Worm (Caenorhabditis elegans) whole organism, midembryonic: ENCODE results near the gene C23G10.10.

Source experiments
- T22C8.4 ChIP-seq: fragments of 200-800 bp; sonication (Bioruptor generic); IDR thresholded peaks from 2 replicates; pipeline ENCODE4 v1.3.6; 2022; ENCODE audit warnings: missing genetic modification characterization, missing compliant biosample characterization
- cog-1 ChIP-seq: sonication (generic microtip); optimal IDR thresholded peaks from 2 replicates; lab custom pipeline; 2016; ENCODE audit warnings: missing genetic modification characterization, missing compliant biosample characterization
- flt-1 ChIP-seq: fragments of 200-800 bp; sonication (Bioruptor generic); IDR thresholded peaks from 2 replicates; pipeline ENCODE4 v1.3.6; 2022; ENCODE audit warnings: missing genetic modification characterization, missing compliant biosample characterization
- klf-2 ChIP-seq: fragments of 200-800 bp; sonication (Bioruptor generic); conservative IDR thresholded peaks from 2 replicates; pipeline ENCODE4 v1.3.6; 2022; ENCODE audit warnings: missing genetic modification reagents, missing genetic modification characterization, missing compliant biosample characterization
- med-1 ChIP-seq: sonication (generic microtip); optimal IDR thresholded peaks from 2 replicates; lab custom pipeline; 2017; ENCODE audit warnings: missing genetic modification characterization, mild to moderate bottlenecking, missing compliant biosample characterization, antibody characterized with exemption, missing genetic modification reagents; ENCODE audit not compliant: insufficient read depth
- ref-1 ChIP-seq: fragments of 200-800 bp; sonication (Bioruptor generic); conservative IDR thresholded peaks from 2 replicates; pipeline ENCODE4 v1.3.6; 2022; ENCODE audit warnings: missing genetic modification reagents, missing genetic modification characterization, missing compliant biosample characterization
- tab-1 ChIP-seq: fragments of 200-800 bp; sonication (Bioruptor generic); IDR thresholded peaks from 2 replicates; pipeline ENCODE4 v1.3.6; 2022; ENCODE audit warnings: missing genetic modification characterization, missing compliant biosample characterization
- ztf-23 ChIP-seq: fragments of 200-800 bp; sonication (Bioruptor generic); IDR thresholded peaks from 2 replicates; pipeline ENCODE4 v1.3.6; 2022; ENCODE audit warnings: missing genetic modification reagents, missing genetic modification characterization, missing compliant biosample characterization
- ztf-29 ChIP-seq: fragments of 200-800 bp; sonication (Bioruptor generic); IDR thresholded peaks from 2 replicates; pipeline ENCODE4 v1.3.6; 2022; ENCODE audit warnings: missing genetic modification reagents, missing genetic modification characterization, missing compliant biosample characterization

The C23G10.10 gene

DNA sequence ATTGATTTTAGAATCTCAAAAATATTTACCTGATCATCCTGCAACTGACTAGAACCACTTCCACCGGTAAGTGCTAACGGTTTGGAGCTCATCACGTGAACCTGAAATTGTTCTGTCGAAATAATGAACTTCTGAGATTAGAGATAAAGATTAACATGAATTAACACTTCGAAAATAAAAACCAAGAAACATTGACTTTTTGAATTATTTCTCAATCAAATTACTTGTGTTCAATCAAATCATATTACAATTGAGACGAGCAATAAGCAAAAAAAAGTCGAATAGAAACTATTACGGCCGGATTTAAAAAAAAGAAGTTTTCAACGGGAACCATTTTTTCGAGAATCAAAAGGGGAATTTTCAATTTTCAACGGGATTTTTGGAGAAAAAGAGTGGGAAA, 31.9 kb upstream of the C23G10.10 start, which contains the start of gene bcas-2:
TSS of gene bcas-2 (minus strand) at position 101 of the 400 bp plus-strand sequence.
- TF ChIP-seq med-1 (GFP tag; lab: Kevin White, UChicago) (no peak), tab-1 (GFP tag; lab: Robert Waterston, UW) (no peak), T22C8.4 (GFP tag; lab: Robert Waterston, UW) (no peak), ref-1 (GFP tag; lab: Robert Waterston, UW) (no peak)

DNA sequence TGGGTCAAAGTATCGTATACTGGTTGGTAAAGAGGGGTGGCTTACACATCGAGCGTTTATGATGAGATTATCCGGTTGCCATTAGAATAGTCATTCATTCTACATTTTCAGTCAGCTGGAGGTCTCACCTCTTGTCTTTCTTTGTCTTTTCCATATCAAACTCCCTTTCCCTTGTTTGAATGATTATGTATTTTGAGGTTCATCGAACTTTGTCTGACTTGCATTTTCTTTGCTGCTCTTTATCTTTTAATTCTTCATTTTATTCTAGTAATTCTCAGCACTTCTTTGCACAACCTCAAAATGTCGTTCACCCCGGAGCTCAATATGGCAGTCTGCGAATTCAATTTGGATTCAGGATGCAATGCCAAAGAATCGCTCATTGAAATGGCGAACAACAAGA, 26.7 kb upstream of the C23G10.10 start, which contains the start of gene T12A2.3:
TSS of gene T12A2.3 (plus strand) at position 301 of the 400 bp plus-strand sequence.
- TF ChIP-seq cog-1 (no peak), flt-1 (no peak), T22C8.4 (GFP tag; lab: Robert Waterston, UW) (no peak), ztf-23 (GFP tag; lab: Robert Waterston, UW) (no peak)

DNA sequence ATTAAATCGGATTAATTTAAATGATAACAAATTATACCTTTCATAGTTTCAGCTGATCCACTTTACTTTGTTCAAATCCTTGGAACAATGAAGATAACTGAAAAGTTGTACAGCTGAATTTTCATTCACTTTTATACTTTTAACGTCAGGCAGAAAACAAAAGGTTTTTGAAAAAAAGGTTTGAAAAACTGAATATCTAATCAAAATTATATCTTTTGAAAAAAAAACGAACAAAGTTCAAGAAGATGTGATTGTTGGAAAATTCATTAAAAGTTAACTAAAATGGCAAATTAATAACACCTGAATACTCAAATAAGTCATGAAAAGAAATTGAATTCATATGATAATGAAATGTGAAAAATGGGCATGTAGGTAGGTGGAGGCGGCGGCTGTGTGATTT, 22.8 kb upstream of the C23G10.10 start, which contains the start of gene T12A2.21:
TSS of gene T12A2.21 (minus strand) at position 101 of the 400 bp plus-strand sequence.
- TF ChIP-seq klf-2 (GFP tag; lab: Robert Waterston, UW) (no peak), T22C8.4 (GFP tag; lab: Robert Waterston, UW) (no peak), ztf-23 (GFP tag; lab: Robert Waterston, UW) (no peak), med-1 (GFP tag; lab: Kevin White, UChicago) (no peak), tab-1 (GFP tag; lab: Robert Waterston, UW) (no peak), ztf-29 (GFP tag; lab: Robert Waterston, UW) (no peak), ref-1 (GFP tag; lab: Robert Waterston, UW) (no peak), cog-1 (no peak), flt-1 (no peak)

DNA sequence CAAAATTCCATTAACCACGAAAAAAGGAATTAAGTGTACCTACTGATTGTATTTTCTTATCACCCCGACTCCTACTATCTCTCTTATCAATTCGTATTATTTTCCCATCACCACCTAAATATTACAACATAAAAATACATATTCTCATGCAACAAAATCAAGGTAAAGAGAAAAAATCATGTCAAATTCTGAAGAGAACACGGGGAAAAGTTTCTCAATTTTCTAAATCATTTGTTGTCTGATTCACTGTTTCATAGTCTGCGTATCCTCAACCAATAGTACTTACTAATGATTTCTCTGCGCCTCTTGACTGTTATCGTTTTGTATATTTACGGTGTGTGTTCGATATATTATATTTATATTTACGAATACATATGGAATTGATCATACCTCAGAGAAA, 18.1 kb upstream of the C23G10.10 start:
- TF ChIP-seq flt-1 (no peak), tab-1 (GFP tag; lab: Robert Waterston, UW) (no peak), med-1 (GFP tag; lab: Kevin White, UChicago) (no peak), T22C8.4 (GFP tag; lab: Robert Waterston, UW) (no peak), klf-2 (GFP tag; lab: Robert Waterston, UW) (no peak), ztf-29 (GFP tag; lab: Robert Waterston, UW) (no peak), cog-1 (no peak), ztf-23 (GFP tag; lab: Robert Waterston, UW) (no peak), ref-1 (GFP tag; lab: Robert Waterston, UW) (no peak)

DNA sequence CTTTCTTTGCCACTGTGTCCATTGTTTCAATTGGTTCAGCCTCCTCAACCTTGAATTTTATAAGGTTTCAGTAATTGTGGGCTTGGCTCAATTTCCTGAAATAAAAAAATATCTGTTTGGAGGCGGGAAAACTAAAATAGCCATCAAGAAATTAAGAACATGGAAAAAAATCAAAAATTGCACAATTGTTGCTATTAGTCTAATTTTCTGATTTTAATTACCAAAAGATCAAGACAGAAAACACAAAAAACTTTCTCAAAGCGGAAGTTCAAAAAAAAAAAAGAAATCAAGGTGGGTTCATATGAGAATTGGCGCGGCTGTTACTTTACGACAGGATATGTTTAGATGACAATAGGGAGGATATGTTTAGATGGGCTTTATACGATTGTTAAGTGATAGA, 17.1 kb upstream of the C23G10.10 start, which contains the start of gene esyt-2:
TSS of gene esyt-2 (minus strand) at position 101 of the 400 bp plus-strand sequence.
- TF ChIP-seq tab-1 (GFP tag; lab: Robert Waterston, UW) (no peak), flt-1 (no peak), T22C8.4 (GFP tag; lab: Robert Waterston, UW) (no peak), ztf-23 (GFP tag; lab: Robert Waterston, UW) (no peak), klf-2 (GFP tag; lab: Robert Waterston, UW) (no peak), med-1 (GFP tag; lab: Kevin White, UChicago) (no peak), cog-1 (no peak), ztf-29 (GFP tag; lab: Robert Waterston, UW) (no peak), ref-1 (GFP tag; lab: Robert Waterston, UW) (no peak)

DNA sequence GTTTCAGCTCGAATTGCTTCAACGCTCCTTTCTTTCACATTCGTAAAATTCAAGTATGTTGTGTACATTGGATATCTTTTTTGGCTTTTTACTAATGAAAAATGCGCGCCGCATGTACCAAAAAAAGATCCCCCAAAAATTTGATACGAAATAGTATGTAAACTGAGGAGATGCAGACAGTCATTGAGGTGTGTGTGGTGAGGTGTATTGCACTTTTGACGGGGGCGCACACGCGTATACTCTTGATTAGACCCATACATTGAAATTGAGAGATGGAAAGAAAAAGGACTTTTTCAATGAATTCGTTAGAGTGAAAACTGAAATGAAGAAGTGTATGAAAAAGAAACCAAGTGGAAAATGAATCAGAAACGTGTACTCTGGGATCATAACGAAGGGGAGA, 7.6 kb upstream of the C23G10.10 start:
- no peak for TF ChIP-seq ztf-29 (GFP tag; lab: Robert Waterston, UW)
- TF ChIP-seq tab-1 (GFP tag; lab: Robert Waterston, UW), result no peak
- TF ChIP-seq flt-1, result no peak
- TF ChIP-seq ztf-23 (GFP tag; lab: Robert Waterston, UW), result no peak
- no peak for TF ChIP-seq T22C8.4 (GFP tag; lab: Robert Waterston, UW)
- no peak for TF ChIP-seq ref-1 (GFP tag; lab: Robert Waterston, UW)
- TF ChIP-seq cog-1, result no peak
- TF ChIP-seq klf-2 (GFP tag; lab: Robert Waterston, UW), result no peak
- no peak for TF ChIP-seq med-1 (GFP tag; lab: Kevin White, UChicago)

DNA sequence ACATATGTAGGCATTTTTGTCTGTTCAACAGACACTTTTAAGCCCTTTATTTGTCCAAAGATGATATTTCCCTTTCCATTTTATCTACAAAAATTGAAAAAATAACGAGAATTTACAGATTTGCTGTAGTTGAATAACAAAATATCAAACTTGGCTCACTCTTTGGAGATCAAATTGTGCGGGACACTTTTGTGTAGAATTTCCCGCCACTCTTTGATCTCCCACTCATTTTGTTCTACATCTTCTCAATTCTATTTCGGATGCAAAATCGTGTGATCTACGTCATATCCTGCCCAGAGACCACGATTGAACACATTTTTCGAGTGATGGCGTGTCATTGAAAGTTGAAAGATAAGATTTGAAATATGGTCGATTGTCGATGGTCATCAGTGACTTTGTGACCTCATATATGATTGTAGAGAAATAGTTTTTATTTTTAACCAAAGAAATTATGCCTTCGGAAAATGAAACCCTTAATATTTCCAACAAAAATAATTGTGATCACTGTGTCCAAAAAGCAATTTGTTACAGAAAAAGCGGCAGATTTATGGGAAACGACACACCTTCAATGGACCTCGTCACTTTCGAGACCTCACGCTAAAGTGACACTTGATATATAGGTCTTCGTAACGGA, 3.1 kb upstream of the C23G10.10 start, which contains the start of gene hot-4:
TSS of gene hot-4 (plus strand) at position 584 of the 634 bp plus-strand sequence.
- no peak for TF ChIP-seq med-1 (GFP tag; lab: Kevin White, UChicago)
- TF ChIP-seq klf-2 (GFP tag; lab: Robert Waterston, UW), result no peak
- TF ChIP-seq ztf-23 (GFP tag; lab: Robert Waterston, UW), result no peak
- TF ChIP-seq ref-1 (GFP tag; lab: Robert Waterston, UW), result no peak
- TF ChIP-seq T22C8.4 (GFP tag; lab: Robert Waterston, UW), result no peak
- no peak for TF ChIP-seq tab-1 (GFP tag; lab: Robert Waterston, UW)
- no peak for TF ChIP-seq ztf-29 (GFP tag; lab: Robert Waterston, UW)
- no peak for TF ChIP-seq cog-1
- TF ChIP-seq flt-1, result no peak

DNA sequence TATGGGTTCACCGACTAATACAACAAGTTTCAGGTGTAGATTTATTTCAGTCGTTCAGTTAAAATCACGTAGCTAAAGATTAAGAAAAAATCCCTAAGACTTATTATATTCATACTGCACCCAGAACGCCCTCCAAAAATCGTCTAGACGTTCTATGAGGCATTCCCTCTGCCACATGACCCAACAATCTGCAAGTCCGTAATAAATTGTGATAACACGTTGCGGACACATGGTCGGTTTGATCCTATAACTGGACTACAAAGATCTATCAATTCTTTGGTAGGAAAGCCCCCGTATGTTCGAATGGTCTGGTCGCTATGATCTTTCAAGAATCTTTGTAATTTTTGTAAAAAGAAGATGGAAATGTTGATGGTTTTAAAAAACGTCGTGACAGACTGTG, 2.1 kb upstream of the C23G10.10 start:
- TF ChIP-seq ref-1 (GFP tag; lab: Robert Waterston, UW) (no peak), flt-1 (no peak), T22C8.4 (GFP tag; lab: Robert Waterston, UW) (no peak), klf-2 (GFP tag; lab: Robert Waterston, UW) (no peak), tab-1 (GFP tag; lab: Robert Waterston, UW) (no peak), med-1 (GFP tag; lab: Kevin White, UChicago) (no peak), ztf-29 (GFP tag; lab: Robert Waterston, UW) (no peak), ztf-23 (GFP tag; lab: Robert Waterston, UW) (no peak)

DNA sequence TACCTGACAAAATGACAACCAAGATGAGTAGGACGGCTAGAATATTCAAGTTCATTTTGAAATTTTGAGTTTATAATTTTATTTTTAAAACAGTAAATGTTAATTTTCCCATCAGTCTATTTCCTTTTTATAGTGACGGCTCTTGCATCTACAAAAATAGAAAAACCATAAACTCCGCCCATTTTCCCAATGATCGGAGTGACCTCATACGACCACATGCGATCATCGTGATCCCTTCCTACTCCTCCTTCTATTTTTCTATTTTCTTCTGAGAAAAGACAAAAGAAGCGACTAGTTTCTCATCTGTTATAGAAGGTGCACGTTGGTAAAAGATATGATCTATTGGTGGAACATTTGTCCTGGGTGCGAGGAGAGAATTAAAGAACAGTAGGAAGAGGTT, 1.7 kb upstream of the C23G10.10 start, which contains the start of gene C23G10.11:
TSS of gene C23G10.11 (minus strand) at position 101 of the 400 bp plus-strand sequence.
- TF ChIP-seq ztf-29 (GFP tag; lab: Robert Waterston, UW) (no peak), tab-1 (GFP tag; lab: Robert Waterston, UW) (no peak), flt-1 (no peak), klf-2 (GFP tag; lab: Robert Waterston, UW) (no peak), ztf-23 (GFP tag; lab: Robert Waterston, UW) (no peak), ref-1 (GFP tag; lab: Robert Waterston, UW) (no peak), cog-1 (no peak)
